Fruit fly (Drosophila melanogaster) whole organism: ENCODE results near the gene CG31709.

Experiments used
- CG8478 ChIP-seq: fragments of >200 bp; optimal IDR thresholded peaks from 2 replicates; lab custom pipeline; 2018; ENCODE audit warnings: inconsistent platforms
- Dll ChIP-seq: fragments of >200 bp; optimal IDR thresholded peaks from 2 replicates; lab custom pipeline; 2017
- EcR ChIP-seq, 2 experiments: fragments of >200 bp; optimal IDR thresholded peaks; 2 replicates each; lab custom pipeline; 2017; ENCODE audit warnings: missing biosample characterization in 2 of 2, missing genetic modification characterization in 2 of 2, missing genetic modification reagents in 2 of 2
- pan ChIP-seq: fragments of >200 bp; optimal IDR thresholded peaks from 2 replicates; lab custom pipeline; 2017
- psq ChIP-seq: fragments of >200 bp; optimal IDR thresholded peaks from 2 replicates; lab custom pipeline; 2017
- usp ChIP-seq: fragments of >200 bp; optimal IDR thresholded peaks from 2 replicates; lab custom pipeline; 2017; ENCODE audit warnings: missing biosample characterization, missing genetic modification characterization, mixed read lengths

DNA sequence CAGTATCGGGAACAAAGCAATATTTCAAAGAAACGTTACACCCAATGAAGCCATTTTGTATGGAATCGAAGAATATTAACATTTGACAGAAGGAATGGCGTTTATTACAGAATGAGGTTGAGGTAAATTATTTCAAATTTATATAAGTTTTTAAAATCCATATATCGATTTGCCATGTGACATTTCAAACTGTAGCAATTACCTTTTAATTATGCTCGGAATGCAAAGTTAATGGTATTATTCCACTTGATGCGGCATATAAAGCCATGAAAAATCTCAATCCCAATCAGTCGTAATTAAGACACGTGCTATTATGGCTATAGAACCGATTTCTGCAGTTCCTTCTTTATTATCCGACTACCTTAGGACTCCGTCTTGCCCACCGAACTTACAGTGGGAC, 51.2 kb downstream of the CG31709 start, which contains the start of gene CG31883:
- no peak for TF ChIP-seq pan (lab: Kevin White, UChicago)
- no peak for TF ChIP-seq CG8478 (lab: Kevin White, UChicago)
- TF ChIP-seq psq = no peak
- no peak for TF ChIP-seq Dll (lab: Kevin White, UChicago)
- no peak for TF ChIP-seq usp (GFP tag; lab: Kevin White, UChicago)
- TF ChIP-seq EcR (GFP tag; optimal IDR thresholded peaks at IDR 0.05; lab: Kevin White, UChicago) = no peak
